Fruit fly (Drosophila melanogaster): ENCODE results near the gene RpS19b.
A peak's percentile ranks its signal among the peaks of the same experiment; 100 is the strongest.

The RpS19b gene

dm6 chr3R:23948324-23948465 lies 14.9 kb upstream of the RpS19b start, which contains the start of gene CG12268 (continued):
- TF ChIP-seq CG11504 (tag; optimal IDR thresholded peaks at IDR 0.05) = no peak
- TF ChIP-seq CG3065 (GFP tag; optimal IDR thresholded peaks at IDR 0.05) = no peak
- TF ChIP-seq fd102C (GFP tag; optimal IDR thresholded peaks at IDR 0.05) = no peak
- TF ChIP-seq ERR (GFP tag; optimal IDR thresholded peaks at IDR 0.05) = no peak
- TF ChIP-seq dimm (GFP tag; IDR thresholded peaks at IDR 0.05) = no peak
- no peak for TF ChIP-seq CG34376 (GFP tag; optimal IDR thresholded peaks at IDR 0.05)

- no peak for TF ChIP-seq Ada2b (GFP tag; IDR thresholded peaks at IDR 0.05)
- TF ChIP-seq ci (GFP tag; IDR thresholded peaks at IDR 0.05) = peak; percentile 71; the same call in 1 of the 3 replicates
- TF ChIP-seq CG6813 (GFP tag; optimal IDR thresholded peaks at IDR 0.05) = peak; percentile 55
- TF ChIP-seq CG8290 (GFP tag; optimal IDR thresholded peaks at IDR 0.05) = no peak
- TF ChIP-seq CG8290 (tag; optimal IDR thresholded peaks at IDR 0.05) = no peak
- no peak for TF ChIP-seq chif (GFP tag; optimal IDR thresholded peaks at IDR 0.05)
- TF ChIP-seq CG10274 (GFP tag; optimal IDR thresholded peaks at IDR 0.05) = no peak
- peak; percentile 8 for TF ChIP-seq CG2202 (tag; optimal IDR thresholded peaks at IDR 0.05)
- TF ChIP-seq D (optimal IDR thresholded peaks at IDR 0.05) = no peak
- TF ChIP-seq D (GFP tag; optimal IDR thresholded peaks at IDR 0.05) = peak; percentile 27
- TF ChIP-seq kni (GFP tag; optimal IDR thresholded peaks at IDR 0.05) = peak; percentile 81
- TF ChIP-seq CG4617 (GFP tag; optimal IDR thresholded peaks at IDR 0.05; ENCODE audit: borderline replicate concordance) = no peak
- TF ChIP-seq Drgx (GFP tag; IDR thresholded peaks at IDR 0.05) = no peak
- peak; percentile 8 for TF ChIP-seq exex (tag; optimal IDR thresholded peaks at IDR 0.05)
- peak; percentile 32 for TF ChIP-seq lab (GFP tag; optimal IDR thresholded peaks at IDR 0.05)
- no peak for TF ChIP-seq Atf-2 (GFP tag; optimal IDR thresholded peaks at IDR 0.05)
- no peak for TF ChIP-seq CG2712 (tag; optimal IDR thresholded peaks at IDR 0.05)
- TF ChIP-seq cato (GFP tag; optimal IDR thresholded peaks at IDR 0.05; ENCODE audit: borderline replicate concordance) = no peak
- TF ChIP-seq CG6765 (GFP tag; optimal IDR thresholded peaks at IDR 0.05) = peak; percentile 6
- peak; percentile 2 for TF ChIP-seq CoRest (tag; optimal IDR thresholded peaks at IDR 0.05)
- peak; percentile 4 for TF ChIP-seq CG11723 (GFP tag; optimal IDR thresholded peaks at IDR 0.05)
- TF ChIP-seq Med (GFP tag) = peak; percentile 74
- no peak for TF ChIP-seq wdn (GFP tag; IDR thresholded peaks at IDR 0.05)
- TF ChIP-seq CG9932 (GFP tag; IDR thresholded peaks at IDR 0.05) = 0 out of 2 replicates have a peak, but pooled peaks have one; percentile 11
- TF ChIP-seq CG17829 (tag; optimal IDR thresholded peaks at IDR 0.05) = no peak
- no peak for TF ChIP-seq h (optimal IDR thresholded peaks at IDR 0.05)
- peak; percentile 3 for TF ChIP-seq CG18619 (GFP tag; optimal IDR thresholded peaks at IDR 0.05)
- TF ChIP-seq CG14014 (GFP tag; IDR thresholded peaks at IDR 0.05) = no peak; the same call in 1 of the 2 replicates
- TF ChIP-seq CG1603 (tag; optimal IDR thresholded peaks at IDR 0.05) = peak; percentile 34
- no peak for TF ChIP-seq CG6654 (GFP tag; optimal IDR thresholded peaks at IDR 0.05)
- TF ChIP-seq ATbp (GFP tag; optimal IDR thresholded peaks at IDR 0.05) = peak; percentile 81
- TF ChIP-seq CG31365 (tag; optimal IDR thresholded peaks at IDR 0.05) = peak; percentile 32
- TF ChIP-seq Awh (GFP tag; IDR thresholded peaks at IDR 0.05) = peak; percentile 32; the same call in 1 of the 2 replicates
- peak; percentile 66 for TF ChIP-seq CG12071 (GFP tag; optimal IDR thresholded peaks at IDR 0.05)
- TF ChIP-seq tap (tag; optimal IDR thresholded peaks at IDR 0.05) = peak; percentile 12
- TF ChIP-seq CG10209 (GFP tag; optimal IDR thresholded peaks at IDR 0.05) = peak; percentile 19
- TF ChIP-seq caup (GFP tag; optimal IDR thresholded peaks at IDR 0.05; ENCODE audit: severe bottlenecking) = peak; percentile 9
- TF ChIP-seq CG7556 (GFP tag; optimal IDR thresholded peaks at IDR 0.05) = no peak
- peak; percentile 55 for TF ChIP-seq CG10431 (GFP tag; optimal IDR thresholded peaks at IDR 0.05)
- TF ChIP-seq CG6854 (GFP tag; optimal IDR thresholded peaks at IDR 0.05) = peak; percentile 27
- TF ChIP-seq HHEX (GFP tag; optimal IDR thresholded peaks at IDR 0.05) = peak; percentile 43
- TF ChIP-seq repo (GFP tag; optimal IDR thresholded peaks at IDR 0.05) = no peak
- TF ChIP-seq wek (GFP tag; optimal IDR thresholded peaks at IDR 0.05) = peak; percentile 79
- TF ChIP-seq CG12299 (tag; optimal IDR thresholded peaks at IDR 0.05) = no peak
- no peak for TF ChIP-seq Elba2 (GFP tag; optimal IDR thresholded peaks at IDR 0.05)
Observed at dm6 chr3R:23947002-23947401, 13.7 kb upstream of the RpS19b start.
